Worm (Caenorhabditis elegans) whole organism, L4/young adult: ENCODE data around the gene acl-2.
A peak's percentile ranks its signal among the peaks of the same experiment; 100 is the strongest.
"Not testable (repeated sequence)": the region's sequence is repeated elsewhere in the genome, so short reads cannot be mapped to it uniquely, and the experiment has no call there.

Experiments used
- W03F9.2 ChIP-seq: fragments of 150-350 bp; optimal IDR thresholded peaks from 2 replicates; lab custom pipeline; 2014; ENCODE audit warnings: missing biosample characterization, missing genetic modification characterization
- dao-5 ChIP-seq: sonication (generic microtip); optimal IDR thresholded peaks from 2 replicates; lab custom pipeline; 2016; ENCODE audit warnings: missing genotype, missing genetic modification characterization, moderate library complexity, missing compliant biosample characterization
- him-1 ChIP-seq: sonication (generic microtip); optimal IDR thresholded peaks from 2 replicates; lab custom pipeline; 2016; ENCODE audit warnings: missing genotype, missing genetic modification reagents, missing genetic modification characterization, missing compliant biosample characterization

ce11 chrV:9980731-9981483, 50.0 kb downstream of the acl-2 start, which contains the start of the genes ruvb-1 and tofu-1:
- not testable (repeated sequence) for TF ChIP-seq him-1 (tag; lab: Kevin White, UChicago); dao-5
- TF ChIP-seq W03F9.2 (tag; lab: Kevin White, UChicago) = peak; percentile 29
